Worm (Caenorhabditis elegans) whole organism, L3 larva: ENCODE results near the gene ergi-2.

Experiments used
- R02D3.7 ChIP-seq: fragments of 150-350 bp; optimal IDR thresholded peaks from 2 replicates; lab custom pipeline; 2014; ENCODE audit warnings: missing biosample characterization, missing genetic modification characterization
- ama-1 ChIP-seq: fragments of 150-350 bp; optimal IDR thresholded peaks from 2 replicates; lab custom pipeline; 2018
- ceh-16 ChIP-seq: sonication (generic microtip); optimal IDR thresholded peaks from 2 replicates; lab custom pipeline; 2017; ENCODE audit warnings: missing biosample characterization, missing genetic modification characterization
- ceh-28 ChIP-seq: fragments of 150-350 bp; optimal IDR thresholded peaks from 2 replicates; lab custom pipeline; 2014; ENCODE audit warnings: missing biosample characterization, missing genetic modification reagents, missing genetic modification characterization
- ceh-82 ChIP-seq: fragments of 150-350 bp; optimal IDR thresholded peaks from 2 replicates; lab custom pipeline; 2014; ENCODE audit warnings: missing biosample characterization, missing genetic modification characterization
- ceh-9 ChIP-seq: sonication (generic microtip); optimal IDR thresholded peaks from 2 replicates; lab custom pipeline; 2018; ENCODE audit warnings: missing biosample characterization, missing genetic modification characterization
- daf-12 ChIP-seq: fragments of 150-350 bp; optimal IDR thresholded peaks from 2 replicates; lab custom pipeline; 2014; ENCODE audit warnings: missing biosample characterization, missing genetic modification reagents, missing genetic modification characterization
- egl-27 ChIP-seq: sonication (generic microtip); optimal IDR thresholded peaks from 4 replicates; lab custom pipeline; 2017; ENCODE audit warnings: missing biosample characterization, missing genetic modification reagents, missing genetic modification characterization
- elt-1 ChIP-seq: fragments of 150-350 bp; optimal IDR thresholded peaks from 2 replicates; lab custom pipeline; 2014; ENCODE audit warnings: missing biosample characterization, missing genetic modification characterization
- elt-3 ChIP-seq, 3 experiments: fragments of 150-350 bp in 1 of 3; sonication (generic microtip) in 2 of 3; optimal IDR thresholded peaks; 2 replicates in 2 of 3; 4 replicates in 1 of 3; lab custom pipeline; 2014 to 2017; ENCODE audit warnings: missing biosample characterization in 3 of 3, missing genetic modification characterization in 3 of 3
- eor-1 ChIP-seq, 2 experiments: fragments of 150-350 bp; optimal IDR thresholded peaks; 2 replicates each; lab custom pipeline; 2014 to 2018; ENCODE audit warnings: missing biosample characterization in 2 of 2, missing genetic modification characterization in 2 of 2
- fkh-10 ChIP-seq: sonication (generic microtip); optimal IDR thresholded peaks from 2 replicates; lab custom pipeline; 2017; ENCODE audit warnings: missing biosample characterization, missing genetic modification reagents, missing genetic modification characterization
- fkh-2 ChIP-seq: fragments of 150-350 bp; optimal IDR thresholded peaks from 2 replicates; lab custom pipeline; 2014; ENCODE audit warnings: missing biosample characterization, missing genetic modification reagents, missing genetic modification characterization
- fos-1 ChIP-seq: fragments of 150-350 bp; optimal IDR thresholded peaks from 2 replicates; lab custom pipeline; 2014; ENCODE audit warnings: missing biosample characterization, missing genetic modification characterization
- hmg-11 ChIP-seq: sonication (generic microtip); optimal IDR thresholded peaks from 2 replicates; lab custom pipeline; 2016; ENCODE audit warnings: missing genetic modification characterization, missing compliant biosample characterization
- jun-1 ChIP-seq: fragments of 150-350 bp; optimal IDR thresholded peaks from 2 replicates; lab custom pipeline; 2014; ENCODE audit warnings: missing biosample characterization, missing genetic modification reagents, missing genetic modification characterization
- lin-15B ChIP-seq: fragments of 150-350 bp; optimal IDR thresholded peaks from 2 replicates; lab custom pipeline; 2014; ENCODE audit warnings: missing biosample characterization, missing genetic modification characterization
- lin-39 ChIP-seq: fragments of 150-350 bp; optimal IDR thresholded peaks from 2 replicates; lab custom pipeline; 2018; ENCODE audit warnings: missing biosample characterization, missing genetic modification reagents, missing genetic modification characterization
- lsy-12 ChIP-seq: sonication (generic microtip); optimal IDR thresholded peaks from 2 replicates; lab custom pipeline; 2016; ENCODE audit warnings: mild to moderate bottlenecking, missing genetic modification characterization, missing compliant biosample characterization
- mdl-1 ChIP-seq: fragments of 150-350 bp; optimal IDR thresholded peaks from 2 replicates; lab custom pipeline; 2014; ENCODE audit warnings: missing biosample characterization, missing genetic modification characterization
- mml-1 ChIP-seq: fragments of 150-350 bp; sonication (generic microtip); optimal IDR thresholded peaks from 3 replicates; lab custom pipeline; 2014; ENCODE audit warnings: missing biosample characterization, missing genetic modification characterization
- nfya-1 ChIP-seq: sonication (generic microtip); optimal IDR thresholded peaks from 2 replicates; lab custom pipeline; 2017; ENCODE audit warnings: missing genetic modification characterization, mild to moderate bottlenecking, missing compliant biosample characterization, antibody characterized with exemption, moderate library complexity; ENCODE audit not compliant: insufficient read depth
- nhr-11 ChIP-seq: fragments of 150-350 bp; optimal IDR thresholded peaks from 2 replicates; lab custom pipeline; 2014; ENCODE audit warnings: missing biosample characterization, missing genetic modification characterization
- nhr-12 ChIP-seq: fragments of 150-350 bp; optimal IDR thresholded peaks from 2 replicates; lab custom pipeline; 2014; ENCODE audit warnings: missing biosample characterization, missing genetic modification characterization
- nhr-23 ChIP-seq: fragments of 150-350 bp; optimal IDR thresholded peaks from 2 replicates; lab custom pipeline; 2014; ENCODE audit warnings: missing biosample characterization, missing genetic modification reagents, missing genetic modification characterization
- nhr-237 ChIP-seq: fragments of 150-350 bp; optimal IDR thresholded peaks from 2 replicates; lab custom pipeline; 2014; ENCODE audit warnings: missing biosample characterization, missing genetic modification characterization
- nhr-25 ChIP-seq: sonication (generic microtip); optimal IDR thresholded peaks from 2 replicates; lab custom pipeline; 2017; ENCODE audit warnings: missing biosample characterization, missing genetic modification characterization
- nhr-28 ChIP-seq: fragments of 150-350 bp; optimal IDR thresholded peaks from 2 replicates; lab custom pipeline; 2014; ENCODE audit warnings: missing biosample characterization, missing genetic modification characterization
- nhr-43 ChIP-seq: sonication (generic microtip); optimal IDR thresholded peaks from 2 replicates; lab custom pipeline; 2016; ENCODE audit warnings: mild to moderate bottlenecking, missing genetic modification characterization, missing compliant biosample characterization; ENCODE audit not compliant: poor library complexity, severe bottlenecking
- nhr-67 ChIP-seq: fragments of 150-350 bp; optimal IDR thresholded peaks from 2 replicates; lab custom pipeline; 2014; ENCODE audit warnings: missing biosample characterization, missing genetic modification characterization
- nhr-76 ChIP-seq: fragments of 150-350 bp; sonication (generic microtip); optimal IDR thresholded peaks from 5 replicates; lab custom pipeline; 2014; ENCODE audit warnings: missing biosample characterization, missing genetic modification characterization
- nhr-77 ChIP-seq: fragments of 150-350 bp; optimal IDR thresholded peaks from 2 replicates; lab custom pipeline; 2014; ENCODE audit warnings: missing biosample characterization, missing genetic modification characterization
- pha-4 ChIP-seq: fragments of 150-350 bp; optimal IDR thresholded peaks from 2 replicates; lab custom pipeline; 2014; ENCODE audit warnings: missing biosample characterization, missing genetic modification reagents, missing genetic modification characterization
- sea-2 ChIP-seq: fragments of 150-350 bp; sonication (generic microtip); optimal IDR thresholded peaks from 4 replicates; lab custom pipeline; 2014; ENCODE audit warnings: missing biosample characterization, missing genetic modification reagents, missing genetic modification characterization
- skn-1 ChIP-seq: fragments of 150-350 bp; optimal IDR thresholded peaks from 2 replicates; lab custom pipeline; 2014; ENCODE audit warnings: missing biosample characterization, missing genetic modification characterization
- snpc-4 ChIP-seq: fragments of 150-350 bp; optimal IDR thresholded peaks from 2 replicates; lab custom pipeline; 2014; ENCODE audit warnings: missing biosample characterization, missing genetic modification characterization
- tbx-2 ChIP-seq: sonication (generic microtip); optimal IDR thresholded peaks from 2 replicates; lab custom pipeline; 2016; ENCODE audit warnings: mild to moderate bottlenecking, missing genetic modification characterization, missing compliant biosample characterization
- unc-62 ChIP-seq: fragments of 150-350 bp; sonication (generic microtip); optimal IDR thresholded peaks from 4 replicates; lab custom pipeline; 2014; ENCODE audit warnings: missing biosample characterization, missing genetic modification reagents, missing genetic modification characterization
- zag-1 ChIP-seq: fragments of 150-350 bp; optimal IDR thresholded peaks from 2 replicates; lab custom pipeline; 2014; ENCODE audit warnings: missing biosample characterization, missing genetic modification characterization
- ztf-4 ChIP-seq: fragments of 150-350 bp; optimal IDR thresholded peaks from 2 replicates; lab custom pipeline; 2014; ENCODE audit warnings: missing biosample characterization, missing genetic modification characterization

The ergi-2 gene

DNA sequence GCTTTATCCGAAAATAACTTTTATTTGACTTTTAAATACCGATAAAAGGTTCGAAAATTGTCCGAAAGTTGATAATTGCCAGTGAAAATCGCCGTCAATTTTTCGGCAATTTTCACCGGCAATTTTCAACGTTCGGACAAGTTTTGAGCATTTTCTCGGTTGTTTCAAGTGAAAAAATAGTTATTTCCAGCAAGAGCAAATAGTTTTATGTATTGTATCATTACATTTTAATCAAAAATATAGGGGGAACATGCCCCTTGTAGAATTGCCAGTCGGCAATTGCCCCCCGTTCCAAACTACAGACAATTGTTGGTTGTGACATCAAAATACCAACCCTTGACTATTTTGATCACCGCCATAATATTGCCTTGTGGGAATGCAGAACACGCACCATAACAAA is 44.7 kb downstream of the ergi-2 start, which contains the start of gene rgs-10:
rgs-10 (plus strand) TSS at position 301 of the 400 bp plus-strand sequence.
- no peak for TF ChIP-seq hmg-11
- no peak for TF ChIP-seq jun-1 (tag; lab: Kevin White, UChicago)
- no peak for TF ChIP-seq pha-4 (tag; lab: Kevin White, UChicago)
- no peak for TF ChIP-seq nhr-237 (tag; lab: Kevin White, UChicago)
- no peak for TF ChIP-seq nhr-76 (tag; lab: Kevin White, UChicago)
- no peak for TF ChIP-seq ceh-9 (tag; lab: Kevin White, UChicago)
- TF ChIP-seq ceh-28 (tag; lab: Kevin White, UChicago), result no peak
- no peak for TF ChIP-seq nhr-28 (tag; lab: Kevin White, UChicago)
- no peak for TF ChIP-seq lin-39 (tag; lab: Kevin White, UChicago)
- TF ChIP-seq mdl-1 (tag; lab: Kevin White, UChicago), result no peak
- no peak for TF ChIP-seq nfya-1
- no peak for TF ChIP-seq eor-1 (tag; optimal IDR thresholded peaks at IDR 0.05; lab: Kevin White, UChicago)
- no peak for TF ChIP-seq R02D3.7 (tag; lab: Kevin White, UChicago)
- no peak for TF ChIP-seq zag-1 (tag; lab: Kevin White, UChicago)
- TF ChIP-seq nhr-43, result no peak
- TF ChIP-seq tbx-2 (tag; lab: Kevin White, UChicago), result no peak
- no peak for TF ChIP-seq egl-27 (tag; lab: Kevin White, UChicago)
- no peak for TF ChIP-seq nhr-11
- TF ChIP-seq, all 47 proteins: peak for 0

DNA sequence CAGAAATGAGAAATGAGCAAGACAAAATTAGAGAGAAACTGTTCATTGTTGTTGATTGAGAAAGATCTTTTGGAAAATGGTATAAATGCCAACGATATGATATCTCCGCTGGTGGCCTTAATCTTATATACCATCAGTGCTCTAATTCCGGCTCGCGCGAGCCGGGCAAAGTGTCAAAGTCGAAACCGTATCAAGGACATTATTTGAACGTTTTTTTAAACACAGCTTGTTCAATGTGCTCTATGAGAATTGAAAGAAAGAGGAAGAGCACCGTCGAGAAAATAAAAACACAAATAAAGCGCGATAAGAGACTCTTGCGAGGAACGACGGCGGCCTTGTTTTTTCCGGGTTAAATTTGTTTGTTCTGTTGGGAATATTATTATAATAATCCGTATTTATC is 45.6 kb downstream of the ergi-2 start, which contains the start of gene idpp-3:
idpp-3 (minus strand) TSS at position 101 of the 400 bp plus-strand sequence.
- TF ChIP-seq ceh-82, result no peak
- no peak for TF ChIP-seq hmg-11
- no peak for TF ChIP-seq R02D3.7 (tag; lab: Kevin White, UChicago)
- no peak for TF ChIP-seq elt-1 (tag; lab: Kevin White, UChicago)
- no peak for TF ChIP-seq nhr-67 (tag; lab: Kevin White, UChicago)
- TF ChIP-seq mml-1 (tag; lab: Kevin White, UChicago), result no peak
- TF ChIP-seq sea-2 (GFP tag; lab: Kevin White, UChicago), result no peak
- TF ChIP-seq fos-1 (tag; lab: Kevin White, UChicago), result no peak
- TF ChIP-seq ama-1 (lab: Kevin White, UChicago), result no peak
- no peak for TF ChIP-seq fkh-10 (GFP tag; lab: Kevin White, UChicago)
- TF ChIP-seq lin-15B, result no peak
- no peak for TF ChIP-seq nhr-23
- no peak for TF ChIP-seq snpc-4
- no peak for TF ChIP-seq ceh-16 (tag; lab: Kevin White, UChicago)
- TF ChIP-seq skn-1, result no peak
- TF ChIP-seq ceh-9 (tag; lab: Kevin White, UChicago), result no peak
- no peak for TF ChIP-seq tbx-2 (tag; lab: Kevin White, UChicago)
- no peak for TF ChIP-seq nhr-237 (tag; lab: Kevin White, UChicago)

DNA sequence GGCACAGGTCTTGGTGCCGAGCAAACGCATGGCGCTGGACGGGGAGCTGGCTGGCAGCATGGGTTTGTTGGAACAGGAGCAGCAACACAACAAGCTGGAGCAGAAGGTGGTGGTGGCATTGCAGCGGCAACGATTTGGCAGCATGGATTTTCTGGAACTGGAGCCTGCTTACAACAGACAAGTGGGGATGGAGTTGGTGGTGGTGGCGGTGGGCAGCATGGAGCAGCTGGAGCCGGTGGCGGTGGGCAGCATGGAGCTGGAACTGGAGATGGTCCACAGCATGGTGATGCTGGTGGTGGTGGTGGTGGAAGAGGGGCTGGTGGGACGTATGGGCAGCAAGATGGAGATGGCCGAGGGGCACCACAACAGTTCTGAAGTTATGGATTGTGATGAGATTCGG is 46.3 kb downstream of the ergi-2 start:
- TF ChIP-seq nhr-76 (tag; lab: Kevin White, UChicago), result no peak
- TF ChIP-seq hmg-11, result no peak
- no peak for TF ChIP-seq unc-62 (GFP tag; lab: Kevin White, UChicago)
- TF ChIP-seq skn-1, result no peak
- TF ChIP-seq nhr-77 (tag; lab: Kevin White, UChicago), result no peak
- no peak for TF ChIP-seq ceh-9 (tag; lab: Kevin White, UChicago)
- no peak for TF ChIP-seq fos-1 (tag; lab: Kevin White, UChicago)
- no peak for TF ChIP-seq nhr-28 (tag; lab: Kevin White, UChicago)
- no peak for TF ChIP-seq mdl-1 (tag; lab: Kevin White, UChicago)
- no peak for TF ChIP-seq nhr-43
- no peak for TF ChIP-seq ztf-4 (tag; lab: Kevin White, UChicago)
- no peak for TF ChIP-seq ceh-82
- no peak for TF ChIP-seq egl-27 (tag; lab: Kevin White, UChicago)

DNA sequence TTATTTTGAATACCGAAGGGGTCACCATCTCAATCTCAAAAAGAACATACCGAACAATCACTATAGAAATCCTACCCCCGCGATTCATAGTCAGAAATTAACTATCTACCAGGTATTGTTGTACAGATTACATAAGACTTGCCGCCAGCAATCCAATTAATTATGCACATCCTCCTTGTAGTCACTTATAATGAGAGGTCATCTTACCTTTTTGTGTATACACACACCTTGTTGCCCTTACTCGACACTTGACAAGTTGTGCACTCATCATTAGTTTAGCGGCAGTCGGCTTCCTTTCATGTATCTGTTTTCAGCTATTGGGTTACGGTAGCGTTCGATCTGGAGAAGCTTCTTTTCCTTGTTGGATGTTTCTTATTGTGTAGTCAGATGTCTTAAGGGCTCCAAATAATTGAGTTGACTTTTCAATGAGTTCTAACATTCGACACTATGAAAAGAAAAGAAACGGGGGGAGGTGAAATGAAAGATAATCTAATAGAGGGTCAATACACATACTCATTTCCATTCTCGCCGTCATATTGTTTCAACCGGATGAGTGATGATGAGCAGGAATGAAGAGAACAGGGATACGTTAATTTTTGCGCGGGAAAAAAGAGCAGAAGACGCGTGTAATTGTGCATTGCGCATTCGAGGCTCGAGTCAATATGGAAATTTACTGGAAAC is 47.6 kb downstream of the ergi-2 start:
- TF ChIP-seq nhr-67 (tag; lab: Kevin White, UChicago), result no peak

DNA sequence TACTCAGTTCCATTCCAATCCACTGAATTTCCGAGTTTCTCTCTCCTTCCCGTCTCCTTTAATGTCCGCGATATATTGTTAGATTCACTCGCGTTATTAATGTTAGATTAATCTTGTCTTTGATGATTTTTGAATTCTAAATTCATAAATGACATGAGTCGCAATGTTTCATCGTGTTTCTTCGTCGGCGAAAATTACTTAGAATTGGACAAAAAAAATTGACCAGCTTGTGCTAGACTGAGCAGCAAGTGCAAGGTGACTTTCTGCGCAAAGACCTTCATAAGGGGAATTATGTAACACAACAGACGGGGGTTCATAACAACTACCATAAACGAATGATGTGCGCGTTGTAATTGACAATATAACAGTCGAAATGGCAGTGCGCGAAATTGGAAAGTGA is 48.7 kb downstream of the ergi-2 start:
- no peak for TF ChIP-seq fos-1 (tag; lab: Kevin White, UChicago)
- no peak for TF ChIP-seq daf-12 (tag; lab: Kevin White, UChicago)
- no peak for TF ChIP-seq nhr-77 (tag; lab: Kevin White, UChicago)
- TF ChIP-seq pha-4 (tag; lab: Kevin White, UChicago), result no peak
- no peak for TF ChIP-seq fkh-2 (tag; lab: Kevin White, UChicago)
- TF ChIP-seq ceh-9 (tag; lab: Kevin White, UChicago), result no peak
- TF ChIP-seq eor-1 (tag; optimal IDR thresholded peaks at IDR 0.05; lab: Kevin White, UChicago), result no peak
- no peak for TF ChIP-seq elt-3 (tag; optimal IDR thresholded peaks at IDR 0.05; lab: Kevin White, UChicago)
- no peak for TF ChIP-seq nhr-43
- no peak for TF ChIP-seq zag-1 (tag; lab: Kevin White, UChicago)
- no peak for TF ChIP-seq nhr-23
- TF ChIP-seq nhr-12 (tag; lab: Kevin White, UChicago), result no peak
- no peak for TF ChIP-seq nhr-67 (tag; lab: Kevin White, UChicago)
- TF ChIP-seq nhr-25, result no peak
- no peak for TF ChIP-seq nhr-11
- TF ChIP-seq nhr-237 (tag; lab: Kevin White, UChicago), result no peak
- TF ChIP-seq lsy-12 (tag; lab: Kevin White, UChicago), result no peak
- no peak for TF ChIP-seq nhr-76 (tag; lab: Kevin White, UChicago)
- TF ChIP-seq skn-1, result no peak
- TF ChIP-seq nhr-28 (tag; lab: Kevin White, UChicago), result no peak
